Fruit fly (Drosophila melanogaster): ENCODE measurements around the gene TpnC73F.

Gene TpnC73F

DNA sequence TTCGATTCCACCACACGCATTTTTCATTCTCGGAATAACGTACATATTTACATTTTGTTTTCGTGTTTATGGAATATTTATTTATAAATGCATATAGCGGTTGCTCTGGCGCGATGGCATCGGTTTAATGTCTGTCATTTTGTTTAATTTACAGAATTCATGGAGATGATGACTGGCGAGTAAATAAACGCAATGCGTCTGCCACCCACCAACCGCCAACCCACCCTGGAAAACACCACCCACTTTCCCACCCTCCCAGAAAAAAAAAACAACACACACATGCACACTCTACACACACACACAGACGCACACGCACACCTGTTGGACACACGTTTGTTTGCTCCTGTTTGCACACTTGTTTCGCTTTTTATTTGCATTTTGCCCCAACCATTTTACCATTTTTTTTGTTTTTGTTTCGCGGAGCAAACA, 2.0 kb downstream of the TpnC73F start (continued):
- TF ChIP-seq seq (GFP tag; IDR thresholded peaks at IDR 0.05), result 0 out of 2 replicates have a peak, but pooled peaks have one; percentile 19
- no peak for TF ChIP-seq cas (GFP tag; IDR thresholded peaks at IDR 0.05)
- TF ChIP-seq sug (tag; optimal IDR thresholded peaks at IDR 0.05), result peak; percentile 15
- peak; percentile 48; the same call in 2 of the 3 replicates for TF ChIP-seq sr (GFP tag; IDR thresholded peaks at IDR 0.05)
- peak; percentile 59 for TF ChIP-seq wek (GFP tag; optimal IDR thresholded peaks at IDR 0.05)
- TF ChIP-seq pzg (GFP tag; optimal IDR thresholded peaks at IDR 0.05), result no peak
- TF ChIP-seq CG4617 (GFP tag; optimal IDR thresholded peaks at IDR 0.05; ENCODE audit: borderline replicate concordance), result no peak
- TF ChIP-seq Hmr (GFP tag; optimal IDR thresholded peaks at IDR 0.05), result peak; percentile 42
- peak; percentile 65 for TF ChIP-seq CG12769 (tag; optimal IDR thresholded peaks at IDR 0.05)
- TF ChIP-seq CG12071 (GFP tag; optimal IDR thresholded peaks at IDR 0.05), result peak; percentile 32
- TF ChIP-seq CG12659 (GFP tag; optimal IDR thresholded peaks at IDR 0.05), result peak; percentile 17
- peak; percentile 32 for TF ChIP-seq CG12299 (tag; optimal IDR thresholded peaks at IDR 0.05)
- no peak for TF ChIP-seq Hr3 (GFP tag; optimal IDR thresholded peaks at IDR 0.05)
- TF ChIP-seq odd (GFP tag; optimal IDR thresholded peaks at IDR 0.05), result peak; percentile 33
- peak; percentile 20 for TF ChIP-seq Deaf1 (tag; optimal IDR thresholded peaks at IDR 0.05)
- TF ChIP-seq dimm (GFP tag; IDR thresholded peaks at IDR 0.05), result no peak
- TF ChIP-seq gsb-n (tag; optimal IDR thresholded peaks at IDR 0.05), result peak; percentile 51
- TF ChIP-seq CG10209 (GFP tag; optimal IDR thresholded peaks at IDR 0.05), result peak; percentile 8
- no peak for TF ChIP-seq HmgD (GFP tag; optimal IDR thresholded peaks at IDR 0.05)
- TF ChIP-seq Bgb (GFP tag; IDR thresholded peaks at IDR 0.05; ENCODE audit: partially characterized antibody), result 0 out of 2 replicates have a peak, but pooled peaks have one; percentile 33
- TF ChIP-seq Med (GFP tag), result peak; percentile 75
- peak; percentile 6 for TF ChIP-seq grau (tag; optimal IDR thresholded peaks at IDR 0.05)
- TF ChIP-seq CG4707 (GFP tag; optimal IDR thresholded peaks at IDR 0.05), result peak; percentile 41
- TF ChIP-seq Blimp-1 (GFP tag; optimal IDR thresholded peaks at IDR 0.05), result peak; percentile 60
- peak; percentile 81 for TF ChIP-seq ATbp (GFP tag; optimal IDR thresholded peaks at IDR 0.05)
- TF ChIP-seq nerfin-1 (tag; optimal IDR thresholded peaks at IDR 0.05), result peak; percentile 56
- no peak for TF ChIP-seq Drgx (GFP tag; IDR thresholded peaks at IDR 0.05)
- peak; percentile 41 for TF ChIP-seq CG5180 (GFP tag; optimal IDR thresholded peaks at IDR 0.05)
- TF ChIP-seq CG14710 (tag; optimal IDR thresholded peaks at IDR 0.05), result peak; percentile 35
- peak; percentile 92 for TF ChIP-seq kah (GFP tag; optimal IDR thresholded peaks at IDR 0.05)
- no peak for TF ChIP-seq ap (GFP tag; IDR thresholded peaks at IDR 0.05)
- TF ChIP-seq CG10431 (GFP tag; optimal IDR thresholded peaks at IDR 0.05), result peak; percentile 56
- no peak for TF ChIP-seq Rx (GFP tag; IDR thresholded peaks at IDR 0.05)
- peak; percentile 25 for TF ChIP-seq unpg (GFP tag; optimal IDR thresholded peaks at IDR 0.05)
- no peak for TF ChIP-seq dmrt11E (tag; optimal IDR thresholded peaks at IDR 0.05)
- TF ChIP-seq CG17186 (GFP tag; optimal IDR thresholded peaks at IDR 0.05), result peak; percentile 5
- TF ChIP-seq crol (GFP tag; IDR thresholded peaks at IDR 0.05), result peak; percentile 23; the same call in 1 of the 2 replicates
- TF ChIP-seq Dek (tag; optimal IDR thresholded peaks at IDR 0.05), result no peak
- TF ChIP-seq Max (GFP tag; optimal IDR thresholded peaks at IDR 0.05), result no peak
- TF ChIP-seq CG10654 (GFP tag; optimal IDR thresholded peaks at IDR 0.05), result no peak
- TF ChIP-seq Stat92E (GFP tag; optimal IDR thresholded peaks at IDR 0.05), result peak in 1 of 3 experiments; percentile 21
- TF ChIP-seq tap (tag; optimal IDR thresholded peaks at IDR 0.05), result no peak
- TF ChIP-seq CG6765 (GFP tag; optimal IDR thresholded peaks at IDR 0.05), result no peak
- TF ChIP-seq shn (GFP tag; optimal IDR thresholded peaks at IDR 0.05), result no peak
- TF ChIP-seq Dll (GFP tag; IDR thresholded peaks at IDR 0.05; ENCODE audit: partially characterized antibody), result no peak
- TF ChIP-seq lola (GFP tag; optimal IDR thresholded peaks at IDR 0.05), result peak in 1 of 3 experiments; percentile 32
- peak; percentile 56 for TF ChIP-seq lab (GFP tag; optimal IDR thresholded peaks at IDR 0.05)
- no peak for TF ChIP-seq Mrtf (GFP tag; IDR thresholded peaks at IDR 0.05)
- TF ChIP-seq chinmo (GFP tag; IDR thresholded peaks at IDR 0.05; ENCODE audit: partially characterized antibody), result no peak
